Fruit fly (Drosophila melanogaster): ENCODE results near the gene CG8564.

The CG8564 gene

DNA sequence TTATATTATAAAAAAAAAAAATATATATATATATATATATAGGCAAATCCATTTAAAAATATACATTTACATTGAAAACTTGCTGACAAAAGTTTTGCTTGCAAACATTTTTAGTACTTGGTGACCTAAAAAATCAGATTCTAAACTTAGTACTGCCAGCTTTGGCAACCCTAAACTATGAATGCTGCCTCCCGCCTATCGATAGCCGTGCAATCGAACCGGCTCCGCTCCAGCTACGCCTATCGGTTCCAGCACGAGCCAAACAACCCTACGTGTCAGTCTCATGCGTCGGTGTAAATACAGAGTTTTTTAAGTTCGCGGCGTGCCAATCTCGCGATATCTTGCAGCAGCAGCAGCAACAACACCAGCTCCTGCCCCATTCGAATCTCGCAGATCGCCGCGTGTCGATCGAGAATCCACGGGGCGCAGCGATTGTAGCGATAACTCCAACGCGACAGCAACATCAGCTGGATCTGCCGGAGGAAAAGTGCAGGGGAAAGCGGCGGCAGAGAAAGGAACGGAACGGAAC is 27.3 kb downstream of the CG8564 start, which contains the start of gene Sec63 (continued):
- TF ChIP-seq Eip75B (GFP tag; optimal IDR thresholded peaks at IDR 0.05) (no peak), fd59A (GFP tag; optimal IDR thresholded peaks at IDR 0.05) (no peak), CG6276 (GFP tag; optimal IDR thresholded peaks at IDR 0.05) (no peak), CG8119 (GFP tag; IDR thresholded peaks at IDR 0.05) (no peak; the same call in 2 of the 3 replicates), Ets96B (tag; optimal IDR thresholded peaks at IDR 0.05) (no peak), CG1621 (tag; optimal IDR thresholded peaks at IDR 0.05) (peak; percentile 49), CG10631 (GFP tag; optimal IDR thresholded peaks at IDR 0.05) (peak; percentile 38), CG10669 (GFP tag; optimal IDR thresholded peaks at IDR 0.05) (no peak), CG6163 (GFP tag; IDR thresholded peaks at IDR 0.05) (peak; percentile 56; the same call in 2 of the 3 replicates), dac (GFP tag; optimal IDR thresholded peaks at IDR 0.05) (no peak), CG7368 (GFP tag; optimal IDR thresholded peaks at IDR 0.05) (no peak), topi (GFP tag; optimal IDR thresholded peaks at IDR 0.05) (no peak), CG3919 (GFP tag; optimal IDR thresholded peaks at IDR 0.05) (peak; percentile 17), Hr38 (GFP tag; optimal IDR thresholded peaks at IDR 0.05) (no peak), svp (GFP tag) (no peak), lz (GFP tag; optimal IDR thresholded peaks at IDR 0.05) (no peak), CG4318 (GFP tag; optimal IDR thresholded peaks at IDR 0.05) (no peak), Eip78C (GFP tag) (peak; percentile 34), salr (GFP tag; optimal IDR thresholded peaks at IDR 0.05) (no peak), net (GFP tag; optimal IDR thresholded peaks at IDR 0.05) (no peak), fd85E (GFP tag; optimal IDR thresholded peaks at IDR 0.05) (no peak), cyc (GFP tag; optimal IDR thresholded peaks at IDR 0.05) (no peak), Gug (GFP tag; IDR thresholded peaks at IDR 0.05) (no peak), Sox15 (GFP tag; optimal IDR thresholded peaks at IDR 0.05) (no peak), CG11762 (GFP tag; optimal IDR thresholded peaks at IDR 0.05; ENCODE audit: insufficient read depth) (no peak), fkh (GFP tag; optimal IDR thresholded peaks at IDR 0.05) (peak; percentile 26), Smox (GFP tag; optimal IDR thresholded peaks at IDR 0.05) (no peak), ss (GFP tag; optimal IDR thresholded peaks at IDR 0.05) (no peak), CG15336 (GFP tag; IDR thresholded peaks at IDR 0.05) (peak; percentile 57), CG6792 (GFP tag; optimal IDR thresholded peaks at IDR 0.05) (peak; percentile 4), CG6854 (GFP tag; optimal IDR thresholded peaks at IDR 0.05) (no peak), CG32006 (GFP tag; optimal IDR thresholded peaks at IDR 0.05) (peak; percentile 43)

DNA sequence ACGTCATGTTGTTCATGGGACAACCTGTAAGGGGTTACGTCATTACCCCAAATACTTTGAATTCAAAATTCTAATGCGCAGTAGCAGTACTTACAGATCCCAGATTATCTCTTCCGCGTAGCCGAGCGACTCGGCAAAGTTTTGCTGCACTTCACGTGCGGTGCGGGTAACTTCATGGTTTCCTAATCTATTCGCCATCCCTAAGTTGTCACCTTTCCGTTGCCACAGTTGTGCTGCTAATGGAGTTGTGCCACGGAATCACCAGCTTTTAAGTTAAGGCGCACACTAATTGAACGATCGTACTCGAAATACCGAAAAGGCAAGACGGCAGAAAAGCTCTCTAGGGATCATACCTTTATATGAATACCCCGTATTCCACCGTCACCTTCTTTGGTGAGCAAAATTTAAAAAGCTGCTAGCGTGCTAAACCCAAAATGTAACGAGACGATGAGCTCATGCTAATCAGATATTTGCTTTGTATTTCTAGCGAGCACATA is 27.8 kb downstream of the CG8564 start, which contains the start of gene pst:
Gene pst (minus strand): TSS at position 437 of the 497 bp plus-strand sequence.
- no peak for TF ChIP-seq CG11762 (GFP tag; optimal IDR thresholded peaks at IDR 0.05; ENCODE audit: insufficient read depth)
- peak; percentile 12 for TF ChIP-seq fd85E (GFP tag; optimal IDR thresholded peaks at IDR 0.05)
- no peak for TF ChIP-seq CG6276 (GFP tag; optimal IDR thresholded peaks at IDR 0.05)
- TF ChIP-seq svp (GFP tag) = peak; percentile 92
- peak; percentile 71 for TF ChIP-seq Eip78C (GFP tag)
- no peak for TF ChIP-seq Met (GFP tag; optimal IDR thresholded peaks at IDR 0.05)
- TF ChIP-seq cyc (GFP tag; optimal IDR thresholded peaks at IDR 0.05) = peak; percentile 0
- peak; percentile 8 for TF ChIP-seq CG3919 (GFP tag; optimal IDR thresholded peaks at IDR 0.05)
- TF ChIP-seq vri (GFP tag; optimal IDR thresholded peaks at IDR 0.05) = peak; percentile 46
- TF ChIP-seq CG6854 (GFP tag; optimal IDR thresholded peaks at IDR 0.05) = peak; percentile 49
- TF ChIP-seq CG32006 (GFP tag; optimal IDR thresholded peaks at IDR 0.05) = no peak
- TF ChIP-seq ss (GFP tag; optimal IDR thresholded peaks at IDR 0.05) = peak in 1 of 2 experiments; percentile 1

DNA sequence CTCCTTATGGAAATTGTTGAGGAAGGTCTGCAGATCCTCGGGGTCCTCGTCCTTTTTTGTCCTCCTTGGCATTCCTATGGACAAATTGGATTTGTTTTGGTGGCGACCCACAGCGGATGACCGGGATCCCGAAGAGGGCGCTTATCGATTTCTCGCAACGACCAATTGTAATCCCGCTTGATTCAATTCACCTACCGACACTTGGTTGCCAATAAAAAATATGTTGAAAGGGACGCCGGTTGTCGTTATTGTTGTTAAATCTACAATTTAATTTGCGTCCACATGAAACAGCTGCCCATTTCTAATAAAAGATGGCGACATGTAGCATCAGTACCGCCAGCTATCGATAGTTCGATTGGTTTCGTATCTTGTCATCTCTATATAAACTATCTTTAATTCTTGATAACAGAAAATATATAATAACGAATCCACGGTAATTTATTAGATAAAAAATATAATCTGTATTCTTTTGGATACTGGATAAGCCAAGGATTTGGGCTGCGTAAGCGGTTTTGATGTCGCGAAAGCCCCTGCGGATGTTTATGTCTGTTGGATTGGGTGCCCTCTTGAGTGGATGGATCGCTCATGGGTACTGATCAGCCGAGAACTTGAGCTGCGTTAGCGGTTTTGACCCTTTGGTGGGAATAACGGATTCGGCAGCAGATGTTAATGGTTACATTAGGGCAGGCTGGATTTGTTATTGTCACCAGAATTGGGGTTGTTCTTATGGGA is 31.2 kb downstream of the CG8564 start, which contains the start of gene CTCF:
Gene CTCF (minus strand): TSS at position 328 of the 732 bp plus-strand sequence.
- TF ChIP-seq cyc (GFP tag; optimal IDR thresholded peaks at IDR 0.05) = peak; percentile 38
- TF ChIP-seq vri (GFP tag; optimal IDR thresholded peaks at IDR 0.05) = no peak
- TF ChIP-seq CG7368 (GFP tag; optimal IDR thresholded peaks at IDR 0.05) = peak; percentile 10
- peak; percentile 71 for TF ChIP-seq Eip78C (GFP tag)
- no peak for TF ChIP-seq dsx (GFP tag; optimal IDR thresholded peaks at IDR 0.05; ENCODE audit: poor library complexity, severe bottlenecking)
- peak; percentile 24 for TF ChIP-seq CG1621 (tag; optimal IDR thresholded peaks at IDR 0.05)
- TF ChIP-seq Eip93F (GFP tag; optimal IDR thresholded peaks at IDR 0.05) = no peak
- peak; percentile 1 for TF ChIP-seq CG10631 (GFP tag; optimal IDR thresholded peaks at IDR 0.05)
- TF ChIP-seq Sox102F (GFP tag; optimal IDR thresholded peaks at IDR 0.05) = no peak
- TF ChIP-seq CG3919 (GFP tag; optimal IDR thresholded peaks at IDR 0.05) = peak; percentile 44
- TF ChIP-seq Sox14 (GFP tag; optimal IDR thresholded peaks at IDR 0.05) = peak; percentile 44
- peak; percentile 67 for TF ChIP-seq esn (GFP tag; optimal IDR thresholded peaks at IDR 0.05)
- no peak for TF ChIP-seq CG6808 (GFP tag; optimal IDR thresholded peaks at IDR 0.05)
- TF ChIP-seq achi (GFP tag; optimal IDR thresholded peaks at IDR 0.05) = no peak
- peak; percentile 56 for TF ChIP-seq CG3032 (tag; optimal IDR thresholded peaks at IDR 0.05)
- no peak for TF ChIP-seq spab (GFP tag; optimal IDR thresholded peaks at IDR 0.05)
- TF ChIP-seq CG8119 (GFP tag; IDR thresholded peaks at IDR 0.05) = no peak
- TF ChIP-seq topi (GFP tag; optimal IDR thresholded peaks at IDR 0.05) = peak; percentile 36
- TF ChIP-seq CG11762 (GFP tag; optimal IDR thresholded peaks at IDR 0.05; ENCODE audit: insufficient read depth) = no peak
- TF ChIP-seq CG4318 (GFP tag; optimal IDR thresholded peaks at IDR 0.05) = no peak
- peak in 1 of 2 experiments; percentile 1 for TF ChIP-seq ss (GFP tag; optimal IDR thresholded peaks at IDR 0.05)
- peak; percentile 58 for TF ChIP-seq lz (GFP tag; optimal IDR thresholded peaks at IDR 0.05)
- TF ChIP-seq net (GFP tag; optimal IDR thresholded peaks at IDR 0.05) = peak; percentile 6
